Worm (Caenorhabditis elegans) whole organism, L4/young adult: ENCODE measurements around the gene vwa-8.

Experiments used
- W03F9.2 ChIP-seq: fragments of 150-350 bp; optimal IDR thresholded peaks from 2 replicates; lab custom pipeline; 2014; ENCODE audit warnings: missing biosample characterization, missing genetic modification characterization
- dao-5 ChIP-seq: sonication (generic microtip); optimal IDR thresholded peaks from 2 replicates; lab custom pipeline; 2016; ENCODE audit warnings: missing genotype, missing genetic modification characterization, moderate library complexity, missing compliant biosample characterization
- him-1 ChIP-seq: sonication (generic microtip); optimal IDR thresholded peaks from 2 replicates; lab custom pipeline; 2016; ENCODE audit warnings: missing genotype, missing genetic modification reagents, missing genetic modification characterization, missing compliant biosample characterization

- TF ChIP-seq dao-5 (tag; lab: Kevin White, UChicago), result no peak
- no peak for TF ChIP-seq him-1
- peak; percentile 64 for TF ChIP-seq W03F9.2 (tag; lab: Kevin White, UChicago)
These were observed 15.6 kb upstream of the vwa-8 start, which contains the start of gene ppk-3 for ce11 chrX:12975595-12976089.
